Worm (Caenorhabditis elegans): Measurements from ENCODE around the gene srt-59.

ce11 chrIV:643481-643880, 42.0 kb upstream of the srt-59 start:
- TF ChIP-seq nhr-120 (GFP tag; IDR thresholded peaks at IDR 0.05) = no peak
- no peak for TF ChIP-seq dpl-1 (GFP tag; optimal IDR thresholded peaks at IDR 0.05)
- no peak for TF ChIP-seq F37B4.10 (GFP tag; IDR thresholded peaks at IDR 0.05)
- TF ChIP-seq pha-4 (tag; optimal IDR thresholded peaks at IDR 0.05) = no peak
